Worm (Caenorhabditis elegans) whole organism, L2 larva: ENCODE measurements around the gene T23B5.4.

Experiments
- alr-1 ChIP-seq: fragments of 150-350 bp; optimal IDR thresholded peaks from 2 replicates; lab custom pipeline; 2014; ENCODE audit warnings: missing biosample characterization, missing genetic modification characterization
- ama-1 ChIP-seq: fragments of 150-350 bp; optimal IDR thresholded peaks from 2 replicates; lab custom pipeline; 2018; ENCODE audit warnings: inconsistent platforms
- ceh-82 ChIP-seq: fragments of 150-350 bp; optimal IDR thresholded peaks from 2 replicates; lab custom pipeline; 2014; ENCODE audit warnings: missing biosample characterization, missing genetic modification characterization
- elt-3 ChIP-seq: sonication (generic microtip); optimal IDR thresholded peaks from 2 replicates; lab custom pipeline; 2017; ENCODE audit warnings: missing biosample characterization, missing genetic modification characterization
- mab-5 ChIP-seq: fragments of 150-350 bp; optimal IDR thresholded peaks from 2 replicates; lab custom pipeline; 2014; ENCODE audit warnings: missing biosample characterization, missing genetic modification characterization
- nhr-237 ChIP-seq: fragments of 150-350 bp; optimal IDR thresholded peaks from 2 replicates; lab custom pipeline; 2014; ENCODE audit warnings: missing biosample characterization, missing genetic modification characterization
- nhr-25 ChIP-seq: fragments of 150-350 bp; sonication (generic microtip); optimal IDR thresholded peaks from 3 replicates; lab custom pipeline; 2014; ENCODE audit warnings: missing biosample characterization, missing genetic modification characterization
- unc-39 ChIP-seq: fragments of 150-350 bp; optimal IDR thresholded peaks from 2 replicates; lab custom pipeline; 2014; ENCODE audit warnings: missing biosample characterization, missing genetic modification characterization
- zag-1 ChIP-seq: fragments of 150-350 bp; optimal IDR thresholded peaks from 2 replicates; lab custom pipeline; 2014; ENCODE audit warnings: missing biosample characterization, missing genetic modification characterization
- ztf-11 ChIP-seq: sonication (generic microtip); optimal IDR thresholded peaks from 2 replicates; lab custom pipeline; 2017; ENCODE audit warnings: missing biosample characterization, missing genetic modification characterization

- TF ChIP-seq mab-5 (tag; lab: Kevin White, UChicago), result no peak
- no peak for TF ChIP-seq zag-1 (tag; lab: Kevin White, UChicago)
- no peak for TF ChIP-seq nhr-25 (tag; lab: Kevin White, UChicago)
- no peak for TF ChIP-seq nhr-237
- no peak for TF ChIP-seq alr-1
- no peak for TF ChIP-seq elt-3 (tag; lab: Kevin White, UChicago)
- TF ChIP-seq unc-39, result no peak
- no peak for TF ChIP-seq ama-1 (lab: Kevin White, UChicago)
- TF ChIP-seq ceh-82 (tag; lab: Kevin White, UChicago), result no peak
- TF ChIP-seq ztf-11, result no peak
Measured at ce11 chrIV:12640875-12641860, 33.6 kb upstream of the T23B5.4 start.
